Fruit fly (Drosophila melanogaster): ENCODE data around the gene CG3402.

The CG3402 gene

DNA sequence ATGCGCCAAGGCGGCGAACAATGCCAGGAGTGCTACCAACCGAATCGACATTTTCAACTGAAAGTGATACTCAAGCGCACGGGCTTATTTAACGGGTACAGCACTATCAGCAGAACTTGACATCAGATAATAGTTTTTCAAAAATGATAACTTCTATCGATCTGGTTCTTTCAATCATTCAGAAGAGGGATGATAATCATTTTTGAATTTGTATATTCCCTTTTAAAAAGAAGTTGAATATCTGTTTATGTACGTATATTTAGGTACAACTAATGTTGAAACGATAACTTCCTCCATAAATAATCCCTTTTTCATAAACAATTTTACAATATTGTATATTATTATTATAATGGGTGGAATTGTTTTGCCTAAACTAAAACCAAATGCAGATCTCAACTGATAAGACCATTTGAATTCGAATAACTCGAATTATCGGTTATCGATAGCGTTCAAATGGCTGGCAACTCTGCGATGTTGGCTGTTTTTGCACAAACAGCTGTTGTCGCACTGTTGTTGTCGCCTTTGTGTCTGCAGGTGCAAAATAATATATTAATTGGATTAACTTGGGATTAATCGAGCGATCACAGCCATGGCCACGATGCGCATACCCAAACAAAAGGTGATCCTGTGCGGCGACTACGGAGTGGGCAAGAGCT, 37.5 kb upstream of the CG3402 start, which contains the start of the genes CG32483 and RabX6 (continued):
- no peak for TF ChIP-seq BtbVII (GFP tag; optimal IDR thresholded peaks at IDR 0.05)
- TF ChIP-seq sd (tag; optimal IDR thresholded peaks at IDR 0.05): no peak
- TF ChIP-seq CG7963 (GFP tag; IDR thresholded peaks at IDR 0.05; ENCODE audit: partially characterized antibody): 0 out of 3 replicates have a peak, but pooled peaks have one; percentile 53
- no peak for TF ChIP-seq eve (GFP tag; optimal IDR thresholded peaks at IDR 0.05)
- TF ChIP-seq CG8944 (GFP tag; optimal IDR thresholded peaks at IDR 0.05): no peak
- TF ChIP-seq CG3726 (GFP tag; IDR thresholded peaks at IDR 0.05): no peak
- no peak for TF ChIP-seq CG17912 (GFP tag; optimal IDR thresholded peaks at IDR 0.05)
- TF ChIP-seq toy (GFP tag; IDR thresholded peaks at IDR 0.05): no peak
- TF ChIP-seq lola (GFP tag; optimal IDR thresholded peaks at IDR 0.05): no peak
- TF ChIP-seq Dip2 (GFP tag; IDR thresholded peaks at IDR 0.05): no peak
- no peak for TF ChIP-seq Atf6 (GFP tag; IDR thresholded peaks at IDR 0.05)
- TF ChIP-seq knrl (GFP tag; IDR thresholded peaks at IDR 0.05; ENCODE audit: partially characterized antibody): no peak
- no peak for TF ChIP-seq CG18262 (tag; optimal IDR thresholded peaks at IDR 0.05)
- TF ChIP-seq dati (GFP tag; IDR thresholded peaks at IDR 0.05): no peak
- TF ChIP-seq sens (GFP tag): no peak
- TF ChIP-seq CG8924 (tag; optimal IDR thresholded peaks at IDR 0.05): no peak
- TF ChIP-seq BEAF-32 (GFP tag; optimal IDR thresholded peaks at IDR 0.05): peak; percentile 42
- TF ChIP-seq CG3838 (GFP tag; optimal IDR thresholded peaks at IDR 0.05): peak; percentile 95
- 0 out of 3 replicates have a peak, but pooled peaks have one; percentile 22 for TF ChIP-seq Doc3 (GFP tag; IDR thresholded peaks at IDR 0.05; ENCODE audit: partially characterized antibody)
- no peak for TF ChIP-seq chinmo (GFP tag; IDR thresholded peaks at IDR 0.05; ENCODE audit: partially characterized antibody)
- peak; percentile 2 for TF ChIP-seq sqz (GFP tag; optimal IDR thresholded peaks at IDR 0.05)
- TF ChIP-seq Deaf1 (tag; optimal IDR thresholded peaks at IDR 0.05): no peak
- TF ChIP-seq Hey (tag; optimal IDR thresholded peaks at IDR 0.05): no peak
- peak; percentile 97 for TF ChIP-seq CG15514 (GFP tag; optimal IDR thresholded peaks at IDR 0.05)
- TF ChIP-seq ftz-f1 (GFP tag; optimal IDR thresholded peaks at IDR 0.05): no peak
- no peak for TF ChIP-seq CG17186 (GFP tag; optimal IDR thresholded peaks at IDR 0.05)
- no peak for TF ChIP-seq lab (GFP tag; optimal IDR thresholded peaks at IDR 0.05)
- peak; percentile 30 for TF ChIP-seq Scr (GFP tag; IDR thresholded peaks at IDR 0.05; ENCODE audit: partially characterized antibody)
- TF ChIP-seq Fer2 (tag; optimal IDR thresholded peaks at IDR 0.05): no peak
- TF ChIP-seq bab2 (GFP tag; optimal IDR thresholded peaks at IDR 0.05): no peak
- TF ChIP-seq CG4328 (GFP tag; optimal IDR thresholded peaks at IDR 0.05): no peak
- TF ChIP-seq CG31365 (tag; optimal IDR thresholded peaks at IDR 0.05): no peak
- TF ChIP-seq sob (GFP tag; IDR thresholded peaks at IDR 0.05): no peak
- peak; percentile 14; the same call in 1 of the 2 replicates for TF ChIP-seq rib (GFP tag; IDR thresholded peaks at IDR 0.05)
- TF ChIP-seq pho (GFP tag; optimal IDR thresholded peaks at IDR 0.05): no peak
- TF ChIP-seq croc (GFP tag; conservative IDR thresholded peaks at IDR 0.05): no peak
- TF ChIP-seq NfI (GFP tag; optimal IDR thresholded peaks at IDR 0.05): no peak
- TF ChIP-seq eyg (GFP tag; optimal IDR thresholded peaks at IDR 0.05): no peak
- no peak for TF ChIP-seq zen (tag; optimal IDR thresholded peaks at IDR 0.05)
- TF ChIP-seq Hr51 (GFP tag; optimal IDR thresholded peaks at IDR 0.05): no peak
- TF ChIP-seq CTCF (GFP tag; optimal IDR thresholded peaks at IDR 0.05): peak; percentile 38
- TF ChIP-seq CG12104 (GFP tag; optimal IDR thresholded peaks at IDR 0.05): no peak
- no peak for TF ChIP-seq hkb (optimal IDR thresholded peaks at IDR 0.05)
- no peak for TF ChIP-seq hkb (GFP tag; IDR thresholded peaks at IDR 0.05)
- peak; percentile 3 for TF ChIP-seq HmgZ (tag; optimal IDR thresholded peaks at IDR 0.05)
- TF ChIP-seq trem (tag; optimal IDR thresholded peaks at IDR 0.05): peak; percentile 35
- TF ChIP-seq Lpt (GFP tag; optimal IDR thresholded peaks at IDR 0.05): no peak
- TF ChIP-seq CG8290 (GFP tag; optimal IDR thresholded peaks at IDR 0.05): no peak
- peak in 1 of 2 experiments; percentile 9 for TF ChIP-seq CG8290 (tag; optimal IDR thresholded peaks at IDR 0.05)
- 0 out of 2 replicates have a peak, but pooled peaks have one; percentile 22 for TF ChIP-seq Bgb (GFP tag; IDR thresholded peaks at IDR 0.05; ENCODE audit: partially characterized antibody)

Measured in whole organism, embryonic.